Worm (Caenorhabditis elegans) whole organism, L4 larva: ENCODE measurements around the gene pals-33.

Experiments used
- D1046.2 ChIP-seq: fragments of 200-800 bp; sonication (Bioruptor generic); IDR thresholded peaks from 2 replicates; pipeline ENCODE4 v1.3.6; 2022; ENCODE audit warnings: missing genetic modification characterization, missing compliant biosample characterization
- F37D6.2 ChIP-seq: sonication (generic microtip); optimal IDR thresholded peaks from 2 replicates; lab custom pipeline; 2016; ENCODE audit warnings: mild to moderate bottlenecking, missing genetic modification characterization, missing compliant biosample characterization
- Y5F2A.4 ChIP-seq: fragments of 200-800 bp; sonication (Bioruptor generic); optimal IDR thresholded peaks from 2 replicates; lab custom pipeline; 2018; ENCODE audit warnings: mild to moderate bottlenecking, missing genetic modification characterization, missing compliant biosample characterization
- aha-1 ChIP-seq: fragments of 150-350 bp; peaks from one replicate; lab custom pipeline; 2014; ENCODE audit warnings: missing biosample characterization, missing genetic modification characterization
- arid-1 ChIP-seq: fragments of 200-800 bp; sonication (Bioruptor generic); conservative IDR thresholded peaks from 2 replicates; pipeline ENCODE4 v1.3.6; 2022; ENCODE audit warnings: missing genetic modification reagents, missing genetic modification characterization, missing compliant biosample characterization
- attf-4 ChIP-seq: sonication (generic microtip); optimal IDR thresholded peaks from 3 replicates; lab custom pipeline; 2017; ENCODE audit warnings: missing biosample characterization, missing genetic modification characterization
- ceh-20 ChIP-seq: fragments of 200-800 bp; sonication (Bioruptor generic); IDR thresholded peaks from 2 replicates; pipeline ENCODE4 v1.3.6; 2022; ENCODE audit warnings: missing genetic modification reagents, missing genetic modification characterization, missing compliant biosample characterization
- ceh-28 ChIP-seq: fragments of 150-350 bp; optimal IDR thresholded peaks from 2 replicates; lab custom pipeline; 2014; ENCODE audit warnings: missing biosample characterization, missing genetic modification reagents, missing genetic modification characterization
- ceh-62 ChIP-seq: sonication (generic microtip); optimal IDR thresholded peaks from 2 replicates; lab custom pipeline; 2017; ENCODE audit warnings: missing biosample characterization, missing genetic modification characterization
- daf-19 ChIP-seq: fragments of 200-800 bp; sonication (Bioruptor generic); conservative IDR thresholded peaks from 2 replicates; pipeline ENCODE4 v1.3.6; 2022; ENCODE audit warnings: missing genetic modification characterization, missing compliant biosample characterization
- dmd-6 ChIP-seq: fragments of 200-800 bp; sonication (Bioruptor generic); IDR thresholded peaks from 2 replicates; pipeline ENCODE4 v1.3.6; 2022; ENCODE audit warnings: missing genetic modification reagents, missing genetic modification characterization, missing compliant biosample characterization
- dve-1 ChIP-seq: sonication (generic microtip); optimal IDR thresholded peaks from 2 replicates; lab custom pipeline; 2017; ENCODE audit warnings: antibody characterized with exemption, mild to moderate bottlenecking, missing genetic modification characterization, missing compliant biosample characterization; ENCODE audit not compliant: insufficient read depth
- egl-43 ChIP-seq: fragments of 200-800 bp; sonication (Bioruptor generic); IDR thresholded peaks from 2 replicates; pipeline ENCODE4 v1.3.6; 2022; ENCODE audit warnings: missing genetic modification reagents, missing genetic modification characterization, missing compliant biosample characterization
- hlh-11 ChIP-seq: fragments of 200-800 bp; sonication (Bioruptor generic); optimal IDR thresholded peaks from 2 replicates; lab custom pipeline; 2018; ENCODE audit warnings: mild to moderate bottlenecking, missing genetic modification characterization, missing compliant biosample characterization
- hmg-1.1 ChIP-seq: fragments of 200-800 bp; sonication (Bioruptor generic); IDR thresholded peaks from 2 replicates; pipeline ENCODE4 v1.3.6; 2022; ENCODE audit warnings: missing genetic modification reagents, missing genetic modification characterization, missing compliant biosample characterization
- lin-38 ChIP-seq: fragments of 200-800 bp; sonication (Bioruptor generic); IDR thresholded peaks from 2 replicates; pipeline ENCODE4 v1.3.6; 2022; ENCODE audit warnings: missing genetic modification reagents, missing genetic modification characterization, missing compliant biosample characterization
- lsy-2 ChIP-seq, 2 experiments: fragments of 150-350 bp in 1 of 2; sonication (generic microtip) in 1 of 2; optimal IDR thresholded peaks; 2 replicates each; lab custom pipeline; 2014 to 2017; ENCODE audit warnings: missing biosample characterization in 2 of 2, missing genetic modification characterization in 2 of 2
- mdl-1 ChIP-seq, 2 experiments: fragments of 150-350 bp in 1 of 2; sonication (generic microtip) in 1 of 2; optimal IDR thresholded peaks; 2 replicates each; lab custom pipeline; 2014 to 2017; ENCODE audit warnings: missing biosample characterization in 2 of 2, missing genetic modification characterization in 2 of 2
- mes-2 ChIP-seq: sonication (generic microtip); optimal IDR thresholded peaks from 2 replicates; lab custom pipeline; 2016; ENCODE audit warnings: missing genotype, mild to moderate bottlenecking, missing genetic modification characterization, missing compliant biosample characterization; ENCODE audit not compliant: poor library complexity, severe bottlenecking
- nhr-237 ChIP-seq: sonication (generic microtip); optimal IDR thresholded peaks from 2 replicates; lab custom pipeline; 2017; ENCODE audit warnings: missing biosample characterization, missing genetic modification characterization
- nhr-42 ChIP-seq: fragments of 200-800 bp; sonication (Bioruptor generic); IDR thresholded peaks from 2 replicates; pipeline ENCODE4 v1.3.6; 2022; ENCODE audit warnings: missing genetic modification characterization, missing compliant biosample characterization
- rbr-2 ChIP-seq: sonication (generic microtip); optimal IDR thresholded peaks from 2 replicates; lab custom pipeline; 2016; ENCODE audit warnings: missing genotype, missing genetic modification characterization, missing compliant biosample characterization
- saeg-2 ChIP-seq: fragments of 200-800 bp; sonication (Bioruptor generic); IDR thresholded peaks from 2 replicates; pipeline ENCODE4 v1.3.6; 2022; ENCODE audit warnings: missing genetic modification reagents, missing genetic modification characterization, missing compliant biosample characterization
- set-16 ChIP-seq: fragments of 200-800 bp; sonication (Bioruptor generic); IDR thresholded peaks from 2 replicates; pipeline ENCODE4 v1.3.6; 2022; ENCODE audit warnings: missing genetic modification reagents, missing genetic modification characterization, missing compliant biosample characterization
- spr-3 ChIP-seq: fragments of 200-800 bp; sonication (Bioruptor generic); optimal IDR thresholded peaks from 2 replicates; lab custom pipeline; 2018; ENCODE audit warnings: mild to moderate bottlenecking, missing genetic modification characterization, missing compliant biosample characterization
- unc-130 ChIP-seq: sonication (generic microtip); optimal IDR thresholded peaks from 2 replicates; lab custom pipeline; 2016; ENCODE audit warnings: missing genetic modification reagents, missing genetic modification characterization, missing compliant biosample characterization
- unc-62 ChIP-seq, 3 experiments: fragments of 150-350 bp in 1 of 3; sonication (generic microtip); optimal IDR thresholded peaks in 2 of 3; peaks in 1 of 3; 1 replicate in 1 of 3; 2 replicates in 2 of 3; lab custom pipeline; 2014 to 2017; ENCODE audit warnings: missing biosample characterization in 3 of 3, missing genetic modification characterization in 3 of 3, missing genetic modification reagents in 3 of 3, missing genotype in 1 of 3
- zfp-3 ChIP-seq: fragments of 200-800 bp; sonication (Bioruptor generic); conservative IDR thresholded peaks from 2 replicates; pipeline ENCODE4 v1.3.6; 2022; ENCODE audit warnings: missing genetic modification reagents, missing genetic modification characterization, missing compliant biosample characterization
- ztf-11 ChIP-seq: fragments of 150-350 bp; optimal IDR thresholded peaks from 2 replicates; lab custom pipeline; 2014; ENCODE audit warnings: missing biosample characterization, missing genetic modification characterization

pals-33 gene

ce11 chrV:3707560-3707959 lies 34.4 kb downstream of the pals-33 start:
- TF ChIP-seq D1046.2 (GFP tag; lab: Robert Waterston, UW) = 0 out of 2 replicates have a peak, but pooled peaks have one; percentile 23

ce11 chrV:3711544-3711943 lies 38.4 kb downstream of the pals-33 start:
- 0 out of 2 replicates have a peak, but pooled peaks have one; percentile 3 for TF ChIP-seq lin-38
- TF ChIP-seq hlh-11 (tag; lab: Kevin White, UChicago) = no peak
- peak in 1 of 2 experiments; percentile 91 for TF ChIP-seq unc-62 (GFP tag; optimal IDR thresholded peaks at IDR 0.05 in 1 of 2; lab: Kevin White, UChicago)
- no peak for TF ChIP-seq unc-62 (tag; optimal IDR thresholded peaks at IDR 0.05; lab: Kevin White, UChicago)
- no peak for TF ChIP-seq D1046.2 (GFP tag; lab: Robert Waterston, UW)
- TF ChIP-seq, all 104 proteins: peak for 2

ce11 chrV:3712192-3712591 lies 39.0 kb downstream of the pals-33 start:
- TF ChIP-seq F37D6.2 (tag; lab: Kevin White, UChicago) = peak; percentile 48
- TF ChIP-seq spr-3 (GFP tag; lab: Kevin White, UChicago) = peak; percentile 9
- 0 out of 2 replicates have a peak, but pooled peaks have one; percentile 3 for TF ChIP-seq lin-38
- no peak for TF ChIP-seq ceh-62
- TF ChIP-seq hmg-1.1 (GFP tag; lab: Robert Waterston, UW) = 0 out of 2 replicates have a peak, but pooled peaks have one; percentile 10
- TF ChIP-seq nhr-237 (tag; lab: Kevin White, UChicago) = no peak
- TF ChIP-seq arid-1 (GFP tag; lab: Robert Waterston, UW) = peak; percentile 26; the same call in 1 of the 2 replicates
- no peak for TF ChIP-seq ceh-28
- TF ChIP-seq mes-2 (tag; lab: Kevin White, UChicago) = peak; percentile 17
- TF ChIP-seq rbr-2 (tag; lab: Kevin White, UChicago) = peak; percentile 3
- TF ChIP-seq ztf-11 (tag; lab: Kevin White, UChicago) = no peak

DNA sequence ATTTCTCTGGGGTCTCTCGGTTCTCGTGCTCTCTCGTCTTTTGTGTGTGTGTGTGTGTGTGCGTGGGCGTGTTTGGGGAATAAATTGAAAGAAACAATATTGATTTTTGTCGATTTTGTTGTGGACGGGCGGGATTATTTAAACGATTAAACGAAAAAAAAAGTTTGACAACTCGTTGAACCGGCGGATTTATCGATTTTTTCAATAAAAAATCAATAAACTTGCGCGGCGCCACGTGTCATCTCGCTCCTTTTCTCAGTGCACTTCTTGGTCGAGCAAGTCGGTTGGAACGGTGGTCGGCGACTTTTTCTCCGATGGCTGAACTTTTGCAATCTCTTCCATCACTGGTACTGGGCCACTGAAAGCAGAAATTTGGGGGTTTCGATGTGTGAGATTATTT lies 39.8 kb downstream of the pals-33 start:
- peak in 1 of 2 experiments; percentile 0 for TF ChIP-seq unc-62 (GFP tag; optimal IDR thresholded peaks at IDR 0.05 in 1 of 2; lab: Kevin White, UChicago)
- TF ChIP-seq unc-62 (tag; optimal IDR thresholded peaks at IDR 0.05; lab: Kevin White, UChicago) = no peak
- TF ChIP-seq Y5F2A.4 (GFP tag; lab: Kevin White, UChicago) = no peak
- no peak for TF ChIP-seq mdl-1 (tag; optimal IDR thresholded peaks at IDR 0.05; lab: Kevin White, UChicago)
- no peak for TF ChIP-seq dve-1 (tag; lab: Kevin White, UChicago)
- peak; percentile 57 for TF ChIP-seq ceh-28
- 0 out of 2 replicates have a peak, but pooled peaks have one; percentile 24 for TF ChIP-seq hmg-1.1 (GFP tag; lab: Robert Waterston, UW)
- TF ChIP-seq lin-38 = no peak
- TF ChIP-seq lsy-2 (tag; optimal IDR thresholded peaks at IDR 0.05; lab: Kevin White, UChicago) = peak in 1 of 2 experiments; percentile 6
- TF ChIP-seq, all 104 proteins: peak for 4

DNA sequence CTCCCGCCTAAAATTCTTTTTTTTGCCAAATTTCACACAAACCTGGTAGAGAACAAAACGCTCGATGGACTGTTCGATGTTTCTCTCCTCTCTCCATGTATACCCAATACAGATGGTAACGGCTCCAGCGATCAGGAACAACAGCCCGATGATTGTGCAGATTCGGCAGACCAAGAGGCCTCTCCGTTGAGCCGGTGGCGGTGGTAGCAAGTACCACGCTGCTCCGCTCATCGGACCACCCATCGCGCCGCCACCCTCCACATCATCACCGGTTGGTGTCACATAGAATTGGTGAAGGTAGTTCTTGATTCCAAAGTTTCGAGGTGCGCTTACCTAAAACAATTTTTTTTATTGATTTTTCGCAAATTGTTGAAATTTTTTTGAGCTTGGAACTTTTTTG lies 41.6 kb downstream of the pals-33 start:
- TF ChIP-seq set-16 (GFP tag; lab: Robert Waterston, UW) = peak; percentile 80
- peak; percentile 41 for TF ChIP-seq aha-1
- TF ChIP-seq mdl-1 (tag; optimal IDR thresholded peaks at IDR 0.05; lab: Kevin White, UChicago) = no peak
- TF ChIP-seq hmg-1.1 (GFP tag; lab: Robert Waterston, UW) = peak; percentile 18; the same call in 1 of the 2 replicates

DNA sequence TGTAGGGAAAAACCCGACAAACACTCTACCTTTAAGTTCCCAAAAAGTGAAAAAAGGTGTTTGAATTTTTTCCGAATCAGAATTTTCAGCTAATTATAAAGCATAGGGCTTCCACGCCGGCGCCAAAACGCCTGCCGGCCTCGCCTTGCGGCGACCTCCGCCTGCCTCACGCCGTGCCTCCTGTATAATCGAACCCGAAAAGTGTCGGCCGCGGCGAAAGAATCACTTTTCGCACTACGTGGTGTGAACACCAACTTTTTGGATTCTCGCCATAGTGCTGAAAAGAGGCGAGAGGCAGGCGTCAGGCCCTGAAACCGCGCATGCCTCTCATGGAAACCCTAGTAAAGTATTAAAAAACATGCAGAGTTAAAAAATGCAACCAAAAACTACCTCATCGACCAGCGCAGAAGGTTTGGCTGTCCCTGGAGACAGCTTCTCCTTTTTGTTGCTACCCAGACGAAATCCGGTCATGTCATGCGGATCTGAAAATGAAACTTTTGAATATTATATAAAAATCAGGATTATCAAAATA lies 42.4 kb downstream of the pals-33 start, which contains the start of gene nrsn-1:
Gene nrsn-1, minus strand, starts transcription at position 482 of the 532 bp plus-strand sequence.
- TF ChIP-seq attf-4 (tag; lab: Kevin White, UChicago) = no peak
- 0 out of 2 replicates have a peak, but pooled peaks have one; percentile 67 for TF ChIP-seq egl-43 (GFP tag; lab: Robert Waterston, UW)
- TF ChIP-seq ceh-20 (GFP tag; lab: Robert Waterston, UW) = 0 out of 2 replicates have a peak, but pooled peaks have one; percentile 36
- TF ChIP-seq daf-19 = no peak
- TF ChIP-seq saeg-2 (GFP tag; lab: Robert Waterston, UW) = no peak
- TF ChIP-seq set-16 (GFP tag; lab: Robert Waterston, UW) = peak; percentile 76
- no peak for TF ChIP-seq dmd-6
- no peak for TF ChIP-seq unc-130
- no peak for TF ChIP-seq zfp-3 (GFP tag; lab: Robert Waterston, UW)
- peak; percentile 40; the same call in 1 of the 2 replicates for TF ChIP-seq nhr-42 (GFP tag; lab: Robert Waterston, UW)
